Fruit fly (Drosophila melanogaster) whole organism: ENCODE measurements around the gene CG12020.

ENCODE experiments used
- psq ChIP-seq: fragments of >200 bp; optimal IDR thresholded peaks from 2 replicates; lab custom pipeline; 2017
- usp ChIP-seq: fragments of >200 bp; optimal IDR thresholded peaks from 2 replicates; lab custom pipeline; 2017; ENCODE audit warnings: missing biosample characterization, missing genetic modification characterization, mixed read lengths

- TF ChIP-seq psq (lab: Kevin White, UChicago) (no peak), usp (GFP tag; lab: Kevin White, UChicago) (no peak)
These were observed 19.9 kb upstream of the CG12020 start, which contains the start of the genes CG2021 and mRpL46 for dm6 chr3L:1777249-1777648.
